Fruit fly (Drosophila melanogaster): ENCODE results near the gene per.

per gene

dm6 chrX:2646022-2646761 lies 39.2 kb upstream of the per start (continued):
- peak; percentile 90 for TF ChIP-seq sens-2 (GFP tag; IDR thresholded peaks at IDR 0.05)
- peak; percentile 97 to 98 for TF ChIP-seq dpn (GFP tag; optimal IDR thresholded peaks at IDR 0.05)
- peak; percentile 87 for TF ChIP-seq ftz-f1 (GFP tag; optimal IDR thresholded peaks at IDR 0.05)
- TF ChIP-seq Eip74EF (GFP tag; optimal IDR thresholded peaks at IDR 0.05) = peak in 1 of 2 experiments; percentile 97
- peak; percentile 78 for TF ChIP-seq CG14965 (GFP tag; optimal IDR thresholded peaks at IDR 0.05; ENCODE audit: borderline replicate concordance)
- TF ChIP-seq yki (optimal IDR thresholded peaks at IDR 0.05) = no peak
- TF ChIP-seq Antp (GFP tag; optimal IDR thresholded peaks at IDR 0.05) = peak; percentile 96
- peak; percentile 87 for TF ChIP-seq Jarid2 (GFP tag; optimal IDR thresholded peaks at IDR 0.05)
- TF ChIP-seq D19B (GFP tag; optimal IDR thresholded peaks at IDR 0.05) = peak; percentile 90
- peak; percentile 99 for TF ChIP-seq CG12659 (GFP tag; optimal IDR thresholded peaks at IDR 0.05)
- peak; percentile 97 for TF ChIP-seq mam (GFP tag; optimal IDR thresholded peaks at IDR 0.05)
- TF ChIP-seq lab (GFP tag; optimal IDR thresholded peaks at IDR 0.05) = peak; percentile 99
- peak; percentile 98 for TF ChIP-seq lilli (GFP tag; optimal IDR thresholded peaks at IDR 0.05)
- peak; percentile 92 for TF ChIP-seq NFAT (GFP tag; IDR thresholded peaks at IDR 0.05)
- TF ChIP-seq az2 (GFP tag; optimal IDR thresholded peaks at IDR 0.05) = peak; percentile 97
- peak; percentile 85 for TF ChIP-seq CG17802 (tag; optimal IDR thresholded peaks at IDR 0.05)
- peak; percentile 98 for TF ChIP-seq pfk (GFP tag; optimal IDR thresholded peaks at IDR 0.05)
- TF ChIP-seq Poxn (GFP tag; IDR thresholded peaks at IDR 0.05) = peak; percentile 88
- TF ChIP-seq CG8290 (GFP tag; optimal IDR thresholded peaks at IDR 0.05) = peak; percentile 90
- peak; percentile 89 to 99 for TF ChIP-seq CG8290 (tag; optimal IDR thresholded peaks at IDR 0.05)
- TF ChIP-seq sna (GFP tag; IDR thresholded peaks at IDR 0.05; ENCODE audit: partially characterized antibody) = no peak
- peak; percentile 73 for TF ChIP-seq grn (GFP tag; optimal IDR thresholded peaks at IDR 0.05)
- peak; percentile 97 for TF ChIP-seq sob (GFP tag; IDR thresholded peaks at IDR 0.05)
- TF ChIP-seq Hmr (GFP tag; optimal IDR thresholded peaks at IDR 0.05) = peak; percentile 99
- TF ChIP-seq Hey (tag; optimal IDR thresholded peaks at IDR 0.05) = peak; percentile 88
- TF ChIP-seq CG17385 (GFP tag; optimal IDR thresholded peaks at IDR 0.05) = peak; percentile 95
- TF ChIP-seq ase (GFP tag; IDR thresholded peaks at IDR 0.05) = peak; percentile 92
- peak; percentile 92 for TF ChIP-seq corto (GFP tag; optimal IDR thresholded peaks at IDR 0.05)
- peak; percentile 93 for TF ChIP-seq CG9215 (GFP tag; IDR thresholded peaks at IDR 0.05)
- TF ChIP-seq jing (GFP tag; optimal IDR thresholded peaks at IDR 0.05) = peak; percentile 97
- TF ChIP-seq tin (GFP tag; optimal IDR thresholded peaks at IDR 0.05) = peak; percentile 94
- peak; percentile 91; the same call in 3 of the 4 replicates for TF ChIP-seq Gug (GFP tag; IDR thresholded peaks at IDR 0.05)
- TF ChIP-seq maf-S (GFP tag; optimal IDR thresholded peaks at IDR 0.05) = peak; percentile 96
- TF ChIP-seq CG15514 (GFP tag; optimal IDR thresholded peaks at IDR 0.05) = peak; percentile 93
- peak; percentile 48; the same call in 1 of the 3 replicates for TF ChIP-seq CG34224 (GFP tag; IDR thresholded peaks at IDR 0.05; ENCODE audit: partially characterized antibody)
- TF ChIP-seq CG7987 (GFP tag; optimal IDR thresholded peaks at IDR 0.05) = peak; percentile 83
- peak; percentile 88 for TF ChIP-seq Nf-YC (tag; optimal IDR thresholded peaks at IDR 0.05)
- peak; percentile 91 for TF ChIP-seq CG4730 (GFP tag; IDR thresholded peaks at IDR 0.05)
- TF ChIP-seq gce (GFP tag; IDR thresholded peaks at IDR 0.05) = peak; percentile 93
- peak; percentile 92 for TF ChIP-seq CG6254 (GFP tag; optimal IDR thresholded peaks at IDR 0.05)
- no peak for TF ChIP-seq CG2129 (GFP tag; IDR thresholded peaks at IDR 0.05; ENCODE audit: partially characterized antibody)
- TF ChIP-seq CG34422 (GFP tag; IDR thresholded peaks at IDR 0.05) = peak; percentile 95
- TF ChIP-seq en (GFP tag; optimal IDR thresholded peaks at IDR 0.05) = peak; percentile 92
- peak; percentile 78 for TF ChIP-seq gt (GFP tag; IDR thresholded peaks at IDR 0.05)
- TF ChIP-seq tgo (GFP tag; IDR thresholded peaks at IDR 0.05) = peak; percentile 96
- peak; percentile 84 for TF ChIP-seq CG17186 (GFP tag; optimal IDR thresholded peaks at IDR 0.05)
- peak; percentile 87 for TF ChIP-seq trh (GFP tag; optimal IDR thresholded peaks at IDR 0.05)
- peak; percentile 94 for TF ChIP-seq otp (GFP tag; IDR thresholded peaks at IDR 0.05)
- peak; percentile 98 for TF ChIP-seq bcd (GFP tag; optimal IDR thresholded peaks at IDR 0.05)

All from whole organism, embryonic.